Fruit fly (Drosophila melanogaster): ENCODE measurements around the gene CG15695.
A peak's percentile ranks its signal among the peaks of the same experiment; 100 is the strongest.

Gene CG15695

dm6 chr3R:20829416-20830131, 12.4 kb upstream of the CG15695 start (continued):
- peak; percentile 21 for TF ChIP-seq pzg (GFP tag; optimal IDR thresholded peaks at IDR 0.05)
- no peak for TF ChIP-seq vnd (GFP tag; IDR thresholded peaks at IDR 0.05; ENCODE audit: partially characterized antibody)
- peak; percentile 39; the same call in 1 of the 2 replicates for TF ChIP-seq CG10321 (GFP tag; IDR thresholded peaks at IDR 0.05)
- TF ChIP-seq lov (optimal IDR thresholded peaks at IDR 0.05) = no peak
- TF ChIP-seq lov (GFP tag; IDR thresholded peaks at IDR 0.05) = 0 out of 3 replicates have a peak, but pooled peaks have one; percentile 59
- no peak for TF ChIP-seq CG2875 (GFP tag; optimal IDR thresholded peaks at IDR 0.05)
- TF ChIP-seq D19A (tag; optimal IDR thresholded peaks at IDR 0.05) = peak; percentile 31
- peak; percentile 92 for TF ChIP-seq chinmo (GFP tag; IDR thresholded peaks at IDR 0.05; ENCODE audit: partially characterized antibody)
- peak; percentile 28; the same call in 1 of the 2 replicates for TF ChIP-seq CG31441 (GFP tag; IDR thresholded peaks at IDR 0.05)
- 0 out of 3 replicates have a peak, but pooled peaks have one; percentile 54 for TF ChIP-seq CG2199 (GFP tag; IDR thresholded peaks at IDR 0.05)
- peak; percentile 71 for TF ChIP-seq CG7556 (GFP tag; optimal IDR thresholded peaks at IDR 0.05)
- TF ChIP-seq Ptx1 (GFP tag; IDR thresholded peaks at IDR 0.05) = 0 out of 2 replicates have a peak, but pooled peaks have one; percentile 13
- no peak for TF ChIP-seq ash1 (GFP tag; optimal IDR thresholded peaks at IDR 0.05)
- TF ChIP-seq CG34422 (GFP tag; IDR thresholded peaks at IDR 0.05) = peak; percentile 70; the same call in 2 of the 3 replicates
- no peak for TF ChIP-seq sens-2 (GFP tag; IDR thresholded peaks at IDR 0.05)
- peak; percentile 21 for TF ChIP-seq trem (tag; optimal IDR thresholded peaks at IDR 0.05)
- TF ChIP-seq Oaz (GFP tag; IDR thresholded peaks at IDR 0.05) = no peak
- TF ChIP-seq CG15696 (tag; optimal IDR thresholded peaks at IDR 0.05) = no peak
- peak; percentile 74 for TF ChIP-seq mirr (GFP tag; optimal IDR thresholded peaks at IDR 0.05)
- no peak for TF ChIP-seq Nf-YA (GFP tag; IDR thresholded peaks at IDR 0.05)
- no peak for TF ChIP-seq CG2129 (GFP tag; IDR thresholded peaks at IDR 0.05; ENCODE audit: partially characterized antibody)
- TF ChIP-seq CG13287 (GFP tag; IDR thresholded peaks at IDR 0.05; ENCODE audit: partially characterized antibody) = peak; percentile 20; the same call in 1 of the 2 replicates
- TF ChIP-seq CG13424 (tag; optimal IDR thresholded peaks at IDR 0.05) = peak; percentile 28
- TF ChIP-seq CG1603 (tag; optimal IDR thresholded peaks at IDR 0.05) = peak; percentile 13
- peak; percentile 82 for TF ChIP-seq kni (GFP tag; optimal IDR thresholded peaks at IDR 0.05)
- no peak for TF ChIP-seq Hr39 (optimal IDR thresholded peaks at IDR 0.05)
- peak; percentile 32; the same call in 1 of the 2 replicates for TF ChIP-seq CG6689 (GFP tag; IDR thresholded peaks at IDR 0.05)
- no peak for TF ChIP-seq BtbVII (GFP tag; optimal IDR thresholded peaks at IDR 0.05)
- peak in 1 of 2 experiments; percentile 30 for TF ChIP-seq Pdp1 (GFP tag; optimal IDR thresholded peaks at IDR 0.05)

dm6 chr3R:20830153-20830695, 11.7 kb upstream of the CG15695 start, which contains the start of gene Adss:
TSS of gene Adss (minus strand) at chr3R:20830580.
- TF ChIP-seq phol (tag; optimal IDR thresholded peaks at IDR 0.05) (peak; percentile 48), kay (GFP tag; optimal IDR thresholded peaks at IDR 0.05) (no peak), lov (optimal IDR thresholded peaks at IDR 0.05) (no peak), lov (GFP tag; IDR thresholded peaks at IDR 0.05) (peak; percentile 61; the same call in 2 of the 3 replicates), CG33557 (GFP tag; optimal IDR thresholded peaks at IDR 0.05) (no peak), Ptx1 (GFP tag; IDR thresholded peaks at IDR 0.05) (no peak), tna (GFP tag; IDR thresholded peaks at IDR 0.05; ENCODE audit: partially characterized antibody) (no peak; the same call in 1 of the 2 replicates), CG15514 (GFP tag; optimal IDR thresholded peaks at IDR 0.05) (peak; percentile 66), CG7556 (GFP tag; optimal IDR thresholded peaks at IDR 0.05) (no peak), CG11085 (GFP tag; IDR thresholded peaks at IDR 0.05) (no peak), CG10543 (GFP tag; optimal IDR thresholded peaks at IDR 0.05) (peak; percentile 29), sens-2 (GFP tag; IDR thresholded peaks at IDR 0.05) (no peak), grau (tag; optimal IDR thresholded peaks at IDR 0.05) (peak; percentile 13), CG6654 (GFP tag; optimal IDR thresholded peaks at IDR 0.05) (no peak), CG17612 (GFP tag; IDR thresholded peaks at IDR 0.05) (no peak), CG10654 (GFP tag; optimal IDR thresholded peaks at IDR 0.05) (no peak), CG12299 (tag; optimal IDR thresholded peaks at IDR 0.05) (no peak), mld (GFP tag; IDR thresholded peaks at IDR 0.05; ENCODE audit: partially characterized antibody) (no peak), dan (GFP tag; IDR thresholded peaks at IDR 0.05) (no peak), H15 (GFP tag; IDR thresholded peaks at IDR 0.05) (no peak), Trl (optimal IDR thresholded peaks at IDR 0.05) (peak in 1 of 2 experiments; percentile 26), Trl (GFP tag; optimal IDR thresholded peaks at IDR 0.05) (peak; percentile 56), CG6854 (GFP tag; optimal IDR thresholded peaks at IDR 0.05) (no peak), CG12071 (GFP tag; optimal IDR thresholded peaks at IDR 0.05) (peak; percentile 43)
